Fruit fly (Drosophila melanogaster) whole organism, prepupa: ENCODE data around the gene CG34462.

Experiments
- CG10631 ChIP-seq: fragments of 200-800 bp; sonication (Bioruptor generic); optimal IDR thresholded peaks from 2 replicates; lab custom pipeline; 2016; ENCODE audit warnings: missing biosample characterization, missing genetic modification characterization
- CG11902 ChIP-seq: fragments of 200-800 bp; sonication (Bioruptor generic); optimal IDR thresholded peaks from 3 replicates; lab custom pipeline; 2016; ENCODE audit warnings: missing biosample characterization, missing genetic modification characterization
- CG15336 ChIP-seq: fragments of 200-800 bp; sonication (Bioruptor generic); IDR thresholded peaks from 2 replicates; pipeline ENCODE4 v1.3.6; 2022; ENCODE audit warnings: missing biosample characterization, missing genetic modification characterization
- CG1621 ChIP-seq: fragments of 200-800 bp; sonication (Bioruptor generic); optimal IDR thresholded peaks from 3 replicates; lab custom pipeline; 2018; ENCODE audit warnings: missing biosample characterization, mild to moderate bottlenecking, missing genetic modification characterization
- CG3032 ChIP-seq: fragments of 200-800 bp; optimal IDR thresholded peaks from 2 replicates; lab custom pipeline; 2019; ENCODE audit warnings: missing biosample characterization, mild to moderate bottlenecking, missing genetic modification characterization, moderate library complexity
- CG31627 ChIP-seq: fragments of 200-800 bp; sonication (Bioruptor generic); optimal IDR thresholded peaks from 3 replicates; lab custom pipeline; 2016; ENCODE audit warnings: missing biosample characterization, missing genetic modification characterization
- CG32006 ChIP-seq: fragments of 200-800 bp; sonication (Bioruptor generic); optimal IDR thresholded peaks from 3 replicates; lab custom pipeline; 2017; ENCODE audit warnings: missing biosample characterization, mild to moderate bottlenecking, missing genetic modification characterization
- CG3919 ChIP-seq: fragments of 200-800 bp; sonication (Bioruptor generic); optimal IDR thresholded peaks from 3 replicates; lab custom pipeline; 2016; ENCODE audit warnings: missing biosample characterization, missing genetic modification characterization
- CG6276 ChIP-seq: fragments of 200-800 bp; sonication (Bioruptor generic); optimal IDR thresholded peaks from 2 replicates; lab custom pipeline; 2017; ENCODE audit warnings: missing biosample characterization, mild to moderate bottlenecking, missing genetic modification characterization
- CG6808 ChIP-seq: fragments of 200-800 bp; sonication (Bioruptor generic); optimal IDR thresholded peaks from 3 replicates; lab custom pipeline; 2017; ENCODE audit warnings: missing biosample characterization, missing genetic modification characterization, mild to moderate bottlenecking, moderate library complexity, missing genetic modification reagents
- CG6854 ChIP-seq: fragments of 200-800 bp; sonication (Bioruptor generic); optimal IDR thresholded peaks from 2 replicates; lab custom pipeline; 2017; ENCODE audit warnings: missing biosample characterization, mild to moderate bottlenecking, missing genetic modification characterization
- CG7368 ChIP-seq: fragments of 200-800 bp; sonication (Bioruptor generic); optimal IDR thresholded peaks from 3 replicates; lab custom pipeline; 2016; ENCODE audit warnings: missing biosample characterization, missing genetic modification characterization
- CG8119 ChIP-seq: fragments of 200-800 bp; sonication (Bioruptor generic); IDR thresholded peaks from 3 replicates; pipeline ENCODE4 v1.3.6; 2022; ENCODE audit warnings: missing biosample characterization, missing genetic modification characterization
- CG8319 ChIP-seq: fragments of 200-800 bp; sonication (Bioruptor generic); optimal IDR thresholded peaks from 3 replicates; lab custom pipeline; 2016; ENCODE audit warnings: missing biosample characterization, missing genetic modification characterization
- CG8632 ChIP-seq: fragments of 200-800 bp; sonication (Bioruptor generic); optimal IDR thresholded peaks from 3 replicates; lab custom pipeline; 2016; ENCODE audit warnings: missing biosample characterization, missing genetic modification characterization
- CG9139 ChIP-seq: fragments of 200-800 bp; sonication (Bioruptor generic); optimal IDR thresholded peaks from 3 replicates; lab custom pipeline; 2017; ENCODE audit warnings: missing biosample characterization, mild to moderate bottlenecking, missing genetic modification characterization
- Eip78C ChIP-seq: fragments of 200-800 bp; sonication (Bioruptor generic); peaks from one replicate; lab custom pipeline; 2016; ENCODE audit warnings: missing biosample characterization, missing genetic modification characterization
- Gug ChIP-seq: fragments of 200-800 bp; sonication (Bioruptor generic); IDR thresholded peaks from 2 replicates; pipeline ENCODE4 v1.3.6; 2022; ENCODE audit warnings: missing biosample characterization, missing genetic modification characterization
- Hr38 ChIP-seq: sonication (Bioruptor generic); optimal IDR thresholded peaks from 2 replicates; lab custom pipeline; 2016; ENCODE audit warnings: missing biosample characterization, missing genetic modification characterization
- Hr39 ChIP-seq: fragments of 200-800 bp; sonication (Bioruptor generic); optimal IDR thresholded peaks from 2 replicates; lab custom pipeline; 2016; ENCODE audit warnings: missing biosample characterization, missing genetic modification characterization
- Met ChIP-seq: fragments of 200-800 bp; sonication (Bioruptor generic); optimal IDR thresholded peaks from 3 replicates; lab custom pipeline; 2016; ENCODE audit warnings: missing biosample characterization, missing genetic modification characterization
- OdsH ChIP-seq: fragments of 200-800 bp; sonication (Bioruptor generic); optimal IDR thresholded peaks from 3 replicates; lab custom pipeline; 2016; ENCODE audit warnings: missing biosample characterization, missing genetic modification characterization
- Smox ChIP-seq: fragments of 200-800 bp; sonication (Bioruptor generic); optimal IDR thresholded peaks from 3 replicates; lab custom pipeline; 2016; ENCODE audit warnings: missing biosample characterization, missing genetic modification characterization
- Sox102F ChIP-seq: fragments of 200-800 bp; sonication (Bioruptor generic); optimal IDR thresholded peaks from 2 replicates; lab custom pipeline; 2016; ENCODE audit warnings: missing biosample characterization, mild to moderate bottlenecking, missing genetic modification characterization
- Sox14 ChIP-seq: fragments of 200-800 bp; sonication (Bioruptor generic); optimal IDR thresholded peaks from 3 replicates; lab custom pipeline; 2016; ENCODE audit warnings: missing biosample characterization, missing genetic modification characterization
- Sox15 ChIP-seq: fragments of 200-800 bp; sonication (Bioruptor generic); optimal IDR thresholded peaks from 3 replicates; lab custom pipeline; 2016; ENCODE audit warnings: missing biosample characterization, missing genetic modification characterization
- achi ChIP-seq: fragments of 200-800 bp; sonication (Bioruptor generic); optimal IDR thresholded peaks from 3 replicates; lab custom pipeline; 2016; ENCODE audit warnings: missing biosample characterization, missing genetic modification characterization
- acj6 ChIP-seq: fragments of 200-800 bp; sonication (Bioruptor generic); optimal IDR thresholded peaks from 3 replicates; lab custom pipeline; 2016; ENCODE audit warnings: missing biosample characterization, missing genetic modification characterization
- cyc ChIP-seq: fragments of 200-800 bp; sonication (Bioruptor generic); optimal IDR thresholded peaks from 3 replicates; lab custom pipeline; 2016; ENCODE audit warnings: missing biosample characterization, missing genetic modification characterization
- dsx ChIP-seq: fragments of 200-800 bp; optimal IDR thresholded peaks from 3 replicates; lab custom pipeline; 2019; ENCODE audit warnings: missing biosample characterization, mild to moderate bottlenecking, missing genetic modification characterization, moderate library complexity; ENCODE audit not compliant: poor library complexity, severe bottlenecking
- eg ChIP-seq: fragments of 200-800 bp; sonication (Bioruptor generic); IDR thresholded peaks from 3 replicates; pipeline ENCODE4 v1.3.6; 2022; ENCODE audit warnings: missing biosample characterization, missing genetic modification characterization
- esn ChIP-seq: fragments of 200-800 bp; sonication (Bioruptor generic); optimal IDR thresholded peaks from 2 replicates; lab custom pipeline; 2016; ENCODE audit warnings: missing biosample characterization, mild to moderate bottlenecking, missing genetic modification characterization, moderate library complexity
- fd59A ChIP-seq: fragments of 200-800 bp; sonication (Bioruptor generic); optimal IDR thresholded peaks from 2 replicates; lab custom pipeline; 2017; ENCODE audit warnings: missing biosample characterization, mild to moderate bottlenecking, missing genetic modification characterization, missing genetic modification reagents
- fkh ChIP-seq: fragments of 200-800 bp; sonication (Bioruptor generic); optimal IDR thresholded peaks from 3 replicates; lab custom pipeline; 2017; ENCODE audit warnings: missing biosample characterization, mild to moderate bottlenecking, missing genetic modification characterization, moderate library complexity
- lz ChIP-seq: fragments of 200-800 bp; sonication (Bioruptor generic); optimal IDR thresholded peaks from 3 replicates; lab custom pipeline; 2016; ENCODE audit warnings: missing biosample characterization, missing genetic modification characterization
- net ChIP-seq: fragments of 200-800 bp; sonication (Bioruptor generic); optimal IDR thresholded peaks from 3 replicates; lab custom pipeline; 2016; ENCODE audit warnings: missing biosample characterization, missing genetic modification characterization
- pdm3 ChIP-seq: fragments of 200-800 bp; sonication (Bioruptor generic); optimal IDR thresholded peaks from 3 replicates; lab custom pipeline; 2016; ENCODE audit warnings: missing biosample characterization, missing genetic modification characterization
- salr ChIP-seq, 2 experiments: fragments of 200-800 bp; sonication (Bioruptor generic); optimal IDR thresholded peaks; 3 replicates each; lab custom pipeline; 2016 to 2018; ENCODE audit warnings: missing biosample characterization in 2 of 2, missing genetic modification characterization in 2 of 2, mild to moderate bottlenecking in 1 of 2
- spab ChIP-seq: fragments of 200-800 bp; sonication (Bioruptor generic); optimal IDR thresholded peaks from 2 replicates; lab custom pipeline; 2017; ENCODE audit warnings: missing biosample characterization, mild to moderate bottlenecking, missing genetic modification characterization, missing genetic modification reagents
- svp ChIP-seq: fragments of 200-800 bp; sonication (Bioruptor generic); peaks from one replicate; lab custom pipeline; 2016; ENCODE audit warnings: missing biosample characterization, missing genetic modification characterization
- topi ChIP-seq: fragments of 200-800 bp; sonication (Bioruptor generic); optimal IDR thresholded peaks from 3 replicates; lab custom pipeline; 2016; ENCODE audit warnings: missing biosample characterization, missing genetic modification characterization

The CG34462 gene

DNA sequence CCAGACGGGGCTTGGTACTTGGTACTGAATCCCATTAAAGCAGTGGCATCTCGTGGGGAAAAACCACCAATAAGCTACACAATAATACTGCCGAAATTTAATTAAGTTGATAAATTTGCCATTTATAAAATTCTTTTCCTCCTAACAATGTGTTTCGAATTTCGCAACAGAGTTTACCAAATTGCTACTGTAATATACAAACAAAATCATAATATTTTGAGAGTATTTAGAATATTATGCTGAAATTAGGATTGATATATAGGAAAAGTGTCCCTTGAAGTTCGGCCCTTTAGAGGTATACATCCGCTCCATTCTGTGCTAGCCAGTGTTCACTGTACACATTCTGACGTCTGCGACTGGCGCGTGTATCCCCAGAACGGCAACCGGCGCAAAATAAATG lies 43.7 kb upstream of the CG34462 start (continued):
- no peak; the same call in 2 of the 3 replicates for TF ChIP-seq CG8119 (GFP tag; lab: Robert Waterston, UW)

DNA sequence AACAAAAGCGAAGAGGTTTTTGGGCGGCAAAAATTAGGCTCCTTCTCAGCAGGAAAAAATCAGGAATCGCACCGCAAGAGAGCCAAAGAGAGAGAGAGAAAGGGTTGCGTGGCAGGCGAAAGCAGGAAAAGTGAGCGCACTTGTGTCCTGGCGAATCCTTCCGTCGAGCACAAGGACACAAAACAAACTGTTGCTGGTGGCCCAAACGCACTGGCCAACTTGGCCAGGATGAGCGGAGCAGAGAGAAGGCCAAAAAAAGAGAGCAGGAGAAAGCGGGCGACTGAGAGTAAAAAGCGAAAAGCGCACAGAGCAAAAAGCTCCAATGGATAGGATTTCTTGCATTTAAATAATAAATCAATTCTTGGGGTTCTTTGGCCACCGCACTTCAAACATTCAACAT lies 43.1 kb upstream of the CG34462 start:
- no peak for TF ChIP-seq CG3032
- TF ChIP-seq esn (GFP tag; lab: Kevin White, UChicago), result no peak
- TF ChIP-seq CG6854 (GFP tag; lab: Kevin White, UChicago), result no peak
- TF ChIP-seq CG6808 (GFP tag; lab: Kevin White, UChicago), result no peak
- no peak for TF ChIP-seq CG9139 (GFP tag; lab: Kevin White, UChicago)
- TF ChIP-seq CG8319 (GFP tag; lab: Kevin White, UChicago), result no peak
- TF ChIP-seq salr (GFP tag; optimal IDR thresholded peaks at IDR 0.05; lab: Kevin White, UChicago), result no peak
- TF ChIP-seq CG8632 (GFP tag; lab: Kevin White, UChicago), result no peak
- no peak for TF ChIP-seq Hr39 (GFP tag; lab: Kevin White, UChicago)
- TF ChIP-seq Sox14 (GFP tag; lab: Kevin White, UChicago), result no peak
- TF ChIP-seq CG7368 (GFP tag; lab: Kevin White, UChicago), result no peak
- no peak for TF ChIP-seq OdsH (GFP tag; lab: Kevin White, UChicago)
- no peak for TF ChIP-seq acj6 (GFP tag; lab: Kevin White, UChicago)
- TF ChIP-seq Hr38, result no peak
- TF ChIP-seq fd59A (GFP tag; lab: Kevin White, UChicago), result no peak

DNA sequence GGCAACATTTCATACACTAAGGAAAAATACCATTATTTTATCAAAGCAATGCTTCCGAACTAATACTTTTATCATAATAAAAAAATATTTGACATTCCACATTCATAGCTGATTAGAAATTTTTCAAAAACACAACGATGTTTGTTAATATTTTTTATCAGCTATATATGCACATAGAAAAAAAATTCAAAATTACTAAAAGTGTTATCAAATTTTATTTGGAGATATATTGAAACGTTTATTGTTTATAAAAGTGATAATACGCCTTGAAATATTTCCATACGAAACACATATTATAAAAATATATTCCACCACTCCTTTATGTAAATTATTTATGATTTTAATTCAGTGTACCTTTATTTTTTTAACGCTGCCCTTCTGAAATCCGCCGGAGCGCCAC lies 42.6 kb upstream of the CG34462 start:
- TF ChIP-seq topi (GFP tag; lab: Kevin White, UChicago) (no peak), net (GFP tag; lab: Kevin White, UChicago) (no peak), Eip78C (GFP tag; lab: Kevin White, UChicago) (no peak), Sox15 (no peak), Met (GFP tag; lab: Kevin White, UChicago) (no peak), CG10631 (GFP tag; lab: Kevin White, UChicago) (no peak), CG1621 (tag; lab: Kevin White, UChicago) (no peak), cyc (no peak), pdm3 (GFP tag; lab: Kevin White, UChicago) (no peak), salr (GFP tag; optimal IDR thresholded peaks at IDR 0.05; lab: Kevin White, UChicago) (no peak), CG3032 (no peak)
- TF ChIP-seq, all 60 proteins: peak for 0

DNA sequence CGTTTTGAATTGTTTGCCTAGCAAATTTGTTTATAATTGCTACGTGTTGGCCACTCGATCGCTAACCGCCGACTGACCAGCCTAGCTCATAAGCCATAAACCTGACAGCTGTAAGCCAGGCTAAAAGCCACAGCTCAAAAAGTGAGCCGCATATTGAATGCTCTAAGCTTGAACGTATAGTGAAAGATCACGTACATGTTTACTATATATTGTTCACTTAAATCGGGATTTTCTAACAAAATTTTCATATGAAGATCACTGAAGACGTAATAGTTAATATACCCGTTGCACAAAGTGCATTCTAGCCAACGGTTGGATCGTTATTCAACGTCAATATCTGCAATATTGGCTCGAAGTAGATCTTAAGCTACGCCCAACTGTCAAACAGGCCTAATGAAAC lies 42.0 kb upstream of the CG34462 start:
- peak; percentile 56 for TF ChIP-seq CG15336 (GFP tag; lab: Robert Waterston, UW)
- TF ChIP-seq eg (GFP tag; lab: Robert Waterston, UW), result peak; percentile 47; the same call in 1 of the 3 replicates
- TF ChIP-seq Gug (GFP tag; lab: Robert Waterston, UW), result no peak
- peak; percentile 42 for TF ChIP-seq CG6276 (GFP tag; lab: Kevin White, UChicago)
- TF ChIP-seq CG8119 (GFP tag; lab: Robert Waterston, UW), result peak; percentile 34; the same call in 1 of the 3 replicates

DNA sequence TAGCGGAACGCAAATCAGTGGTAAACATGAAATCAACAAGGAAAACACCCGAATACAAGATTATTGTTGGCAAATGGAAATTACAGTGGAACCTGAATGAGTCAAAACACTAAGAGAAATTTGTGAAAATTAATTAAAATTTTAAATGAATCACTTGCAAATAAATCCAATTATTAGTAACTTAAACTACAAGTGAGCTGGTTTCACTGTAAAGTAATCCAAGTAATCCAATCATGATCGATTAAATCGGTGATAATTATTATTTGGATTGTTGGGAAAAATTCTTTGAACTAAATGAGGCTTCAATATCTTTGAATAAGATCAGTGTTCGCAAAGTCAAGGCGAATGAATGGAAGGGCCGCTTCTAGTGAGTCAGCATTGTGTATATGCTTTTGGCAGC lies 40.0 kb upstream of the CG34462 start:
- no peak for TF ChIP-seq CG11902
- TF ChIP-seq Hr39 (GFP tag; lab: Kevin White, UChicago), result peak; percentile 20
- TF ChIP-seq lz (GFP tag; lab: Kevin White, UChicago), result peak; percentile 4
- no peak for TF ChIP-seq CG6854 (GFP tag; lab: Kevin White, UChicago)
- TF ChIP-seq spab (GFP tag; lab: Kevin White, UChicago), result no peak
- no peak for TF ChIP-seq fkh
- TF ChIP-seq dsx (GFP tag; lab: Kevin White, UChicago), result no peak
- no peak for TF ChIP-seq Gug (GFP tag; lab: Robert Waterston, UW)
- peak; percentile 29 for TF ChIP-seq topi (GFP tag; lab: Kevin White, UChicago)
- TF ChIP-seq CG32006 (GFP tag; lab: Kevin White, UChicago), result no peak
- TF ChIP-seq svp, result peak; percentile 70
- peak; percentile 14 for TF ChIP-seq Smox (GFP tag; lab: Kevin White, UChicago)
- no peak for TF ChIP-seq CG6276 (GFP tag; lab: Kevin White, UChicago)
- peak; percentile 40 for TF ChIP-seq Met (GFP tag; lab: Kevin White, UChicago)
- peak; percentile 28 for TF ChIP-seq esn (GFP tag; lab: Kevin White, UChicago)
- TF ChIP-seq CG3919 (GFP tag; lab: Kevin White, UChicago), result no peak
- TF ChIP-seq CG31627, result peak; percentile 2
- no peak for TF ChIP-seq achi (GFP tag; lab: Kevin White, UChicago)
- no peak for TF ChIP-seq Sox102F (GFP tag; lab: Kevin White, UChicago)
